Fruit fly (Drosophila melanogaster) whole organism, embryonic: Measurements from ENCODE around the gene Jhbp7.

Source experiments
- Adf1 ChIP-seq: fragments of 200-800 bp; sonication (Bioruptor generic); IDR thresholded peaks from 2 replicates; pipeline ENCODE4 v1.3.6; 2022; ENCODE audit warnings: missing biosample characterization, missing genetic modification characterization
- Aef1 ChIP-seq: fragments of 200-800 bp; sonication (Bioruptor generic); IDR thresholded peaks from 3 replicates; pipeline ENCODE4 v1.3.6; 2022; ENCODE audit warnings: missing biosample characterization, missing genetic modification characterization
- Blimp-1 ChIP-seq: fragments of 200-800 bp; sonication (Bioruptor generic); optimal IDR thresholded peaks from 3 replicates; lab custom pipeline; 2018; ENCODE audit warnings: missing biosample characterization, missing genetic modification characterization, mild to moderate bottlenecking, moderate library complexity, missing genetic modification reagents
- Bteb2 ChIP-seq: fragments of 200-800 bp; sonication (Bioruptor generic); optimal IDR thresholded peaks from 2 replicates; lab custom pipeline; 2016; ENCODE audit warnings: missing biosample characterization, missing genetic modification characterization
- CG11093 ChIP-seq: fragments of 200-800 bp; sonication (Bioruptor generic); IDR thresholded peaks from 3 replicates; pipeline ENCODE4 v1.3.6; 2022; ENCODE audit warnings: missing biosample characterization, missing genetic modification characterization
- CG11696 ChIP-seq: fragments of 200-800 bp; sonication (Bioruptor generic); IDR thresholded peaks from 2 replicates; pipeline ENCODE4 v1.3.6; 2022; ENCODE audit warnings: missing biosample characterization, missing genetic modification characterization
- CG15601 ChIP-seq: fragments of 200-800 bp; sonication (Bioruptor generic); optimal IDR thresholded peaks from 3 replicates; lab custom pipeline; 2019; ENCODE audit warnings: missing biosample characterization, mild to moderate bottlenecking, missing genetic modification characterization, moderate library complexity
- CG16815 ChIP-seq: fragments of 200-800 bp; sonication (Bioruptor generic); optimal IDR thresholded peaks from 3 replicates; lab custom pipeline; 2017; ENCODE audit warnings: missing biosample characterization, mild to moderate bottlenecking, missing genetic modification characterization
- CG17359 ChIP-seq: fragments of 200-800 bp; sonication (Bioruptor generic); optimal IDR thresholded peaks from 3 replicates; lab custom pipeline; 2018; ENCODE audit warnings: missing biosample characterization, mild to moderate bottlenecking, missing genetic modification characterization, moderate library complexity
- CG17829 ChIP-seq: fragments of 200-800 bp; optimal IDR thresholded peaks from 2 replicates; lab custom pipeline; 2019; ENCODE audit warnings: missing biosample characterization, mild to moderate bottlenecking, missing genetic modification characterization, moderate library complexity
- CG18262 ChIP-seq: fragments of 200-800 bp; optimal IDR thresholded peaks from 3 replicates; lab custom pipeline; 2019; ENCODE audit warnings: missing biosample characterization, mild to moderate bottlenecking, missing genetic modification characterization, moderate library complexity
- CG18476 ChIP-seq: fragments of 200-800 bp; sonication (Bioruptor generic); optimal IDR thresholded peaks from 2 replicates; lab custom pipeline; 2016; ENCODE audit warnings: missing biosample characterization, mild to moderate bottlenecking, missing genetic modification characterization
- CG2202 ChIP-seq: fragments of 200-800 bp; sonication (Bioruptor generic); optimal IDR thresholded peaks from 2 replicates; lab custom pipeline; 2018; ENCODE audit warnings: missing biosample characterization, mild to moderate bottlenecking, missing genetic modification characterization
- CG2678 ChIP-seq: fragments of 200-800 bp; sonication (Bioruptor generic); optimal IDR thresholded peaks from 3 replicates; lab custom pipeline; 2019; ENCODE audit warnings: missing biosample characterization, mild to moderate bottlenecking, missing genetic modification characterization, moderate library complexity
- CG3281 ChIP-seq: fragments of 200-800 bp; sonication (Bioruptor generic); optimal IDR thresholded peaks from 3 replicates; lab custom pipeline; 2017; ENCODE audit warnings: missing biosample characterization, mild to moderate bottlenecking, missing genetic modification characterization
- CG6272 ChIP-seq: fragments of 200-800 bp; sonication (Bioruptor generic); IDR thresholded peaks from 2 replicates; pipeline ENCODE4 v1.3.6; 2022; ENCODE audit warnings: missing biosample characterization, missing genetic modification characterization
- CG6765 ChIP-seq: fragments of 200-800 bp; sonication (Bioruptor generic); optimal IDR thresholded peaks from 3 replicates; lab custom pipeline; 2017; ENCODE audit warnings: missing biosample characterization, mild to moderate bottlenecking, missing genetic modification characterization
- CG8290 ChIP-seq, 3 experiments: fragments of 200-800 bp; sonication (Bioruptor generic); optimal IDR thresholded peaks; 2 replicates each; lab custom pipeline; 2016 to 2019; ENCODE audit warnings: missing biosample characterization in 3 of 3, missing genetic modification characterization in 3 of 3, mild to moderate bottlenecking in 2 of 3, moderate library complexity in 1 of 3
- CG9437 ChIP-seq: fragments of 200-800 bp; sonication (Bioruptor generic); optimal IDR thresholded peaks from 2 replicates; lab custom pipeline; 2018; ENCODE audit warnings: missing biosample characterization, mild to moderate bottlenecking, missing genetic modification characterization
- CG9727 ChIP-seq: fragments of 200-800 bp; sonication (Bioruptor generic); optimal IDR thresholded peaks from 3 replicates; lab custom pipeline; 2017; ENCODE audit warnings: missing biosample characterization, mild to moderate bottlenecking, missing genetic modification characterization
- CG9876 ChIP-seq: fragments of 200-800 bp; sonication (Bioruptor generic); optimal IDR thresholded peaks from 2 replicates; lab custom pipeline; 2016; ENCODE audit warnings: missing biosample characterization, missing genetic modification characterization
- CHES-1-like ChIP-seq: fragments of 200-800 bp; sonication (Bioruptor generic); optimal IDR thresholded peaks from 2 replicates; lab custom pipeline; 2016; ENCODE audit warnings: missing biosample characterization, missing genetic modification characterization
- CrebB ChIP-seq: fragments of 200-800 bp; sonication (Bioruptor generic); optimal IDR thresholded peaks from 3 replicates; lab custom pipeline; 2018; ENCODE audit warnings: missing biosample characterization, mild to moderate bottlenecking, missing genetic modification characterization
- Dfd ChIP-seq, 2 experiments: fragments of >200 bp; optimal IDR thresholded peaks; 2 replicates each; lab custom pipeline; 2017; ENCODE audit warnings: missing biosample characterization in 2 of 2, missing genetic modification characterization in 2 of 2
- Drgx ChIP-seq: fragments of 200-800 bp; sonication (Bioruptor generic); IDR thresholded peaks from 2 replicates; pipeline ENCODE4 v1.3.6; 2022; ENCODE audit warnings: missing biosample characterization, missing genetic modification characterization
- Elba2 ChIP-seq: fragments of 200-800 bp; sonication (Bioruptor generic); optimal IDR thresholded peaks from 3 replicates; lab custom pipeline; 2016; ENCODE audit warnings: missing biosample characterization, missing genetic modification characterization
- Ets97D ChIP-seq: fragments of 200-800 bp; sonication (Bioruptor generic); optimal IDR thresholded peaks from 3 replicates; lab custom pipeline; 2016; ENCODE audit warnings: missing biosample characterization, missing genetic modification characterization
- H2.0 ChIP-seq: fragments of 200-800 bp; sonication (Bioruptor generic); IDR thresholded peaks from 2 replicates; pipeline ENCODE4 v1.3.6; 2022; ENCODE audit warnings: missing biosample characterization, missing genetic modification characterization
- Lim3 ChIP-seq: fragments of 200-800 bp; sonication (Bioruptor generic); IDR thresholded peaks from 2 replicates; pipeline ENCODE4 v1.3.6; 2022; ENCODE audit warnings: missing biosample characterization, missing genetic modification characterization
- Med ChIP-seq: fragments of 200-800 bp; sonication (Bioruptor generic); peaks from one replicate; lab custom pipeline; 2016; ENCODE audit warnings: missing biosample characterization, missing genetic modification characterization, mild to moderate bottlenecking, inconsistent platforms, moderate library complexity
- Ravus ChIP-seq: fragments of 200-800 bp; sonication (Bioruptor generic); IDR thresholded peaks from 2 replicates; pipeline ENCODE4 v1.3.6; 2022; ENCODE audit warnings: missing biosample characterization, missing genetic modification characterization
- Sox100B ChIP-seq: fragments of 200-800 bp; sonication (Bioruptor generic); optimal IDR thresholded peaks from 3 replicates; lab custom pipeline; 2018; ENCODE audit warnings: missing biosample characterization, mild to moderate bottlenecking, missing genetic modification characterization
- Ssrp ChIP-seq: fragments of 200-800 bp; sonication (Bioruptor generic); optimal IDR thresholded peaks from 2 replicates; lab custom pipeline; 2018; ENCODE audit warnings: missing biosample characterization, mild to moderate bottlenecking, missing genetic modification characterization, moderate library complexity
- TFAM ChIP-seq: fragments of 200-800 bp; sonication (Bioruptor generic); optimal IDR thresholded peaks from 2 replicates; lab custom pipeline; 2017; ENCODE audit warnings: missing biosample characterization, missing genetic modification characterization, inconsistent platforms
- aop ChIP-seq: fragments of 200-800 bp; sonication (Bioruptor generic); IDR thresholded peaks from 2 replicates; pipeline ENCODE4 v1.3.6; 2022; ENCODE audit warnings: missing biosample characterization, missing genetic modification characterization
- bab2 ChIP-seq: fragments of 200-800 bp; sonication (Bioruptor generic); optimal IDR thresholded peaks from 2 replicates; lab custom pipeline; 2016; ENCODE audit warnings: missing biosample characterization, missing genetic modification characterization
- dati ChIP-seq: fragments of 200-800 bp; sonication (Bioruptor generic); IDR thresholded peaks from 2 replicates; pipeline ENCODE4 v1.3.6; 2022; ENCODE audit warnings: missing biosample characterization, missing genetic modification characterization
- gfzf ChIP-seq: fragments of 200-800 bp; sonication (Bioruptor generic); optimal IDR thresholded peaks from 2 replicates; lab custom pipeline; 2016; ENCODE audit warnings: missing biosample characterization, mild to moderate bottlenecking, missing genetic modification characterization, moderate library complexity
- jigr1 ChIP-seq: fragments of 200-800 bp; sonication (Bioruptor generic); IDR thresholded peaks from 3 replicates; pipeline ENCODE4 v1.3.6; 2022; ENCODE audit warnings: missing biosample characterization, missing genetic modification characterization
- kah ChIP-seq: fragments of 200-800 bp; sonication (Bioruptor generic); optimal IDR thresholded peaks from 2 replicates; lab custom pipeline; 2018; ENCODE audit warnings: missing biosample characterization, mild to moderate bottlenecking, missing genetic modification characterization
- lab ChIP-seq: fragments of 200-800 bp; sonication (Bioruptor generic); optimal IDR thresholded peaks from 3 replicates; lab custom pipeline; 2017; ENCODE audit warnings: missing biosample characterization, missing genetic modification characterization, mild to moderate bottlenecking, moderate library complexity, missing genetic modification reagents
- odd ChIP-seq: fragments of 200-800 bp; sonication (Bioruptor generic); optimal IDR thresholded peaks from 2 replicates; lab custom pipeline; 2017; ENCODE audit warnings: missing biosample characterization, mild to moderate bottlenecking, missing genetic modification characterization
- pros ChIP-seq: fragments of 200-800 bp; sonication (Bioruptor generic); optimal IDR thresholded peaks from 3 replicates; lab custom pipeline; 2019; ENCODE audit warnings: missing biosample characterization, mild to moderate bottlenecking, missing genetic modification characterization, moderate library complexity
- slbo ChIP-seq: fragments of 200-800 bp; sonication (Bioruptor generic); IDR thresholded peaks from 2 replicates; pipeline ENCODE4 v1.3.6; 2022; ENCODE audit warnings: missing biosample characterization, missing genetic modification characterization
- sr ChIP-seq: fragments of 200-800 bp; sonication (Bioruptor generic); IDR thresholded peaks from 3 replicates; pipeline ENCODE4 v1.3.6; 2022; ENCODE audit warnings: missing biosample characterization, missing genetic modification characterization
- stwl ChIP-seq: fragments of 200-800 bp; sonication (Bioruptor generic); optimal IDR thresholded peaks from 3 replicates; lab custom pipeline; 2018; ENCODE audit warnings: missing biosample characterization, mild to moderate bottlenecking, missing genetic modification characterization, moderate library complexity
- tgo ChIP-seq: fragments of 200-800 bp; sonication (Bioruptor generic); IDR thresholded peaks from 3 replicates; pipeline ENCODE4 v1.3.6; 2022; ENCODE audit warnings: missing biosample characterization, missing genetic modification characterization
- zen2 ChIP-seq: fragments of 200-800 bp; sonication (Bioruptor generic); IDR thresholded peaks from 3 replicates; pipeline ENCODE4 v1.3.6; 2022; ENCODE audit warnings: missing biosample characterization, missing genetic modification characterization; ENCODE audit not compliant: partially characterized antibody
- zfh2 ChIP-seq: fragments of 200-800 bp; sonication (Bioruptor generic); optimal IDR thresholded peaks from 2 replicates; lab custom pipeline; 2016; ENCODE audit warnings: missing biosample characterization, missing genetic modification characterization

Jhbp7 gene

DNA sequence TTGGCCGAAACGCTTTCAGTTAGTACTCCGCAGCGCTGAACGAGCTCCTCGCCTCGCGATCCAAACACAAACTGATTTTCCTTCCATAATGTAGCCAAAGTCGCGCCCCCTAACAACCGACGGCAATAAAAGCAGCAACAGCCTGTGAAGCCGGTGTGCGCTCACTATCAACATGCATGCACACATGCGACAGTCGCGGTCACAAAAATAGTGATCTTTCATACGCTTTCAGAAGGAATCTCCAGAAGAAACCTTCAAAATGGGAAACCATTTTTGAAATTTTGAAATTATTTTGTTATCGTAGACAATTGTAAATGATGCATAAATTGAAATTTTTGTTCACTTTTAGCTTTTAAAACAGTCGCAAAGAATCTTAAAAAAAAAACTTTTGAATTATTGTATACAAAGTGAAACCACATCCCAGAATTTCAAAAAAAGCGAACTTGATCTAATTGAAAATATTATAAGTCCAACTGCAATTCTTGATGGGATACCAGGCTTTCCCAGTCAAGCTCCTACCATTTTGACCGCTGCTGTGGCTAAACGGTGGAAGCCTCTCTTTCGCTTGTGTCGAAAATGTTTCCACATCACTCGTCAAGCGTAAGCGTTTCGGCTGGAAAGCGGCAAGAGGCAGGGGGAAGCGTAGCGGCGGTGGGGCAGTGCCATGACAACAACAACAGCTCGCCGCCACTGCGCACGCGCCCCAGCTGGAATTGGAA is 5.0 kb upstream of the Jhbp7 start, which contains the start of gene Cad96Cb (continued):
- TF ChIP-seq zen2 (GFP tag; lab: Robert Waterston, UW) (no peak), CG15601 (tag; lab: Kevin White, UChicago) (peak; percentile 88), CG11696 (peak; percentile 87), tgo (GFP tag; lab: Robert Waterston, UW) (peak; percentile 64), CG9876 (GFP tag; lab: Kevin White, UChicago) (peak; percentile 27), Med (GFP tag; lab: Kevin White, UChicago) (peak; percentile 93), Drgx (GFP tag; lab: Robert Waterston, UW) (peak; percentile 78; the same call in 1 of the 2 replicates), CG9437 (peak; percentile 87), Aef1 (GFP tag; lab: Robert Waterston, UW) (peak; percentile 45; the same call in 1 of the 3 replicates), kah (GFP tag; lab: Kevin White, UChicago) (peak; percentile 80), slbo (GFP tag; lab: Robert Waterston, UW) (peak; percentile 38; the same call in 1 of the 2 replicates), bab2 (peak; percentile 80), CG6765 (GFP tag; lab: Kevin White, UChicago) (peak; percentile 63), CHES-1-like (GFP tag; lab: Kevin White, UChicago) (peak; percentile 52), CG17829 (tag; lab: Kevin White, UChicago) (peak; percentile 84), odd (GFP tag; lab: Kevin White, UChicago) (peak; percentile 90), CG3281 (GFP tag; lab: Kevin White, UChicago) (no peak), lab (GFP tag; lab: Kevin White, UChicago) (peak; percentile 71), jigr1 (GFP tag; lab: Robert Waterston, UW) (0 out of 3 replicates have a peak, but pooled peaks have one; percentile 15), aop (no peak), sr (GFP tag; lab: Robert Waterston, UW) (no peak), CG17359 (tag; lab: Kevin White, UChicago) (peak; percentile 83), Blimp-1 (GFP tag; lab: Kevin White, UChicago) (peak; percentile 83), Elba2 (GFP tag; lab: Kevin White, UChicago) (no peak), CG18262 (tag; lab: Kevin White, UChicago) (peak; percentile 95), CG8290 (GFP tag; optimal IDR thresholded peaks at IDR 0.05; lab: Kevin White, UChicago) (no peak), CG8290 (tag; optimal IDR thresholded peaks at IDR 0.05; lab: Kevin White, UChicago) (peak in 1 of 2 experiments; percentile 3), CG9727 (GFP tag; lab: Kevin White, UChicago) (peak; percentile 92), Bteb2 (GFP tag; lab: Kevin White, UChicago) (peak; percentile 78), CG2678 (peak; percentile 90), pros (GFP tag; lab: Kevin White, UChicago) (no peak), Ssrp (tag; lab: Kevin White, UChicago) (peak; percentile 90), Sox100B (GFP tag; lab: Kevin White, UChicago) (peak; percentile 96), H2.0 (GFP tag; lab: Robert Waterston, UW) (peak; percentile 38; the same call in 1 of the 2 replicates), CrebB (tag; lab: Kevin White, UChicago) (peak; percentile 26), zfh2 (peak; percentile 0), CG11093 (GFP tag; lab: Robert Waterston, UW) (0 out of 3 replicates have a peak, but pooled peaks have one; percentile 55), Ravus (GFP tag; lab: Robert Waterston, UW) (no peak), CG2202 (tag; lab: Kevin White, UChicago) (peak; percentile 48), CG6272 (no peak), Lim3 (GFP tag; lab: Robert Waterston, UW) (no peak), Ets97D (peak; percentile 28), CG18476 (GFP tag; lab: Kevin White, UChicago) (peak; percentile 80), Dfd (GFP tag; optimal IDR thresholded peaks at IDR 0.05; lab: Kevin White, UChicago) (no peak), TFAM (peak; percentile 22), stwl (no peak), dati (GFP tag; lab: Robert Waterston, UW) (no peak), CG16815 (GFP tag; lab: Kevin White, UChicago) (peak; percentile 79), gfzf (GFP tag; lab: Kevin White, UChicago) (no peak), Adf1 (no peak)
